Fruit fly (Drosophila melanogaster) whole organism, wandering third instar larva: ENCODE results near the gene ATPsynE.

Experiments
- Abd-B ChIP-seq: fragments of >200 bp; optimal IDR thresholded peaks from 2 replicates; lab custom pipeline; 2017; ENCODE audit warnings: missing biosample characterization, missing genetic modification characterization
- CG9705 ChIP-seq: fragments of 200-800 bp; sonication (Bioruptor generic); optimal IDR thresholded peaks from 2 replicates; lab custom pipeline; 2018; ENCODE audit warnings: missing biosample characterization, mild to moderate bottlenecking, missing genetic modification characterization
- HLH106 ChIP-seq: fragments of 200-800 bp; optimal IDR thresholded peaks from 3 replicates; lab custom pipeline; 2019; ENCODE audit warnings: missing biosample characterization, mild to moderate bottlenecking, missing genetic modification characterization, moderate library complexity
- Hr83 ChIP-seq: fragments of 200-300 bp; sonication (Bioruptor generic); optimal IDR thresholded peaks from 2 replicates; lab custom pipeline; 2016; ENCODE audit warnings: missing biosample characterization, mild to moderate bottlenecking, missing genetic modification characterization, moderate library complexity; ENCODE audit not compliant: poor library complexity, severe bottlenecking
- Myc ChIP-seq: fragments of >200 bp; optimal IDR thresholded peaks from 2 replicates; lab custom pipeline; 2017
- N ChIP-seq: fragments of >200 bp; optimal IDR thresholded peaks from 2 replicates; lab custom pipeline; 2018; ENCODE audit warnings: missing biosample characterization, missing external identifiers, missing genetic modification characterization
- Rel ChIP-seq, 2 experiments: fragments of 200-800 bp; sonication (Bioruptor generic) in 1 of 2; optimal IDR thresholded peaks; 2 replicates in 1 of 2; 3 replicates in 1 of 2; lab custom pipeline; 2016 to 2019; ENCODE audit warnings: mild to moderate bottlenecking in 2 of 2, missing biosample characterization in 2 of 2, missing genetic modification characterization in 2 of 2, moderate library complexity in 1 of 2
- Vsx2 ChIP-seq: fragments of 200-300, 225-300 bp; sonication (Bioruptor generic); optimal IDR thresholded peaks from 2 replicates; lab custom pipeline; 2018; ENCODE audit warnings: missing biosample characterization, missing genetic modification characterization; ENCODE audit not compliant: partially characterized antibody
- pan ChIP-seq: fragments of >200 bp; optimal IDR thresholded peaks from 2 replicates; lab custom pipeline; 2017
- rgr ChIP-seq: fragments of 200-800 bp; sonication (Bioruptor generic); optimal IDR thresholded peaks from 3 replicates; lab custom pipeline; 2016; ENCODE audit warnings: missing biosample characterization, mild to moderate bottlenecking, missing genetic modification characterization
- sage ChIP-seq: fragments of 200-800 bp; sonication (Bioruptor generic); optimal IDR thresholded peaks from 2 replicates; lab custom pipeline; 2016; ENCODE audit warnings: missing biosample characterization, mild to moderate bottlenecking, missing genetic modification characterization

dm6 chr3R:14311027-14311426 lies 15.7 kb upstream of the ATPsynE start:
- TF ChIP-seq rgr (peak; percentile 48), sage (GFP tag; lab: Kevin White, UChicago) (no peak), N (GFP tag; lab: Kevin White, UChicago) (no peak), pan (no peak), Hr83 (GFP tag; lab: Kevin White, UChicago) (no peak), Abd-B (GFP tag; lab: Kevin White, UChicago) (no peak), CG9705 (GFP tag; lab: Kevin White, UChicago) (no peak), Myc (no peak), Rel (GFP tag; optimal IDR thresholded peaks at IDR 0.05; lab: Kevin White, UChicago) (no peak), Rel (tag; optimal IDR thresholded peaks at IDR 0.05; lab: Kevin White, UChicago) (no peak), Vsx2 (GFP tag; lab: Kevin White, UChicago) (no peak), HLH106 (tag; lab: Kevin White, UChicago) (peak; percentile 53)
